Fruit fly (Drosophila melanogaster): ENCODE measurements around the gene MED14.
A peak's percentile ranks its signal among the peaks of the same experiment; 100 is the strongest.

DNA sequence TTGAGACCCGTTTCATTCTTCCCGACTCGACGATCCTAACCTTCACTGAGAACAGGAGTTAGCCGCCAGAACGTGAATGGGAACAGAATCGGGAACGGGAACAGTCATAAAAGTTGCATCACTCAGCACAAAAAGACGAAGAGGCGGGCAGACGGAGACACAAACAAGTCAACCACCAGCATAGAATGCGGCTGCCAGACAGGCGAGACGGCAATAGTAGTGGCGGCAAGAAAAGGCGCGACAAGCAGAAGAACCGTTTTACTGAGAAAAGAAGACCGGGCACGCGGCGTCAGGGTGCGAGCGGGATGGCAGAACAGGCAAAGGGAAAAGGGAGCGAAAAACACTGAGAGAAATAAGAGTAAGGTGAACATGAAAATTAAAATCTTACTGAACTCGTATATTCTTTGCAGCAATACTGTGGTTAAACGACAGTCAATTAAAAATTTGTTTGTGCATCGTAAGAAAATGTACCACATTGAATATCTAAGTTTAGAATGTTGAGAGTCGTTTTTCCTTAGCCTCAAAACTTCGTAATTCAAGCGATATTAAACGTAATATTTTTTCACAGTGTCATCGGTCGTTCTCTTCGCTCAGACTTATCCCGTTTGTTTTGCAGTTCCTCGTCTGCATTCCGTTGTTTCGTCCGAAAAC lies 47.4 kb downstream of the MED14 start:
- TF ChIP-seq Myc (optimal IDR thresholded peaks at IDR 0.05) (no peak), Hnf4 (GFP tag; optimal IDR thresholded peaks at IDR 0.05) (peak; percentile 85), GATAd (GFP tag; optimal IDR thresholded peaks at IDR 0.05) (no peak), Abd-B (GFP tag; optimal IDR thresholded peaks at IDR 0.05) (no peak), h (GFP tag; optimal IDR thresholded peaks at IDR 0.05) (peak; percentile 93), Rel (GFP tag; optimal IDR thresholded peaks at IDR 0.05) (peak; percentile 43), Rel (tag; optimal IDR thresholded peaks at IDR 0.05) (peak; percentile 52), Jra (GFP tag; optimal IDR thresholded peaks at IDR 0.05) (peak; percentile 35), fru (GFP tag; optimal IDR thresholded peaks at IDR 0.05) (peak; percentile 95), Hr78 (GFP tag; optimal IDR thresholded peaks at IDR 0.05) (no peak)
